Fruit fly (Drosophila melanogaster): Measurements from ENCODE around the gene Cpr67Fb.
A peak's percentile ranks its signal among the peaks of the same experiment; 100 is the strongest.

Cpr67Fb gene

DNA sequence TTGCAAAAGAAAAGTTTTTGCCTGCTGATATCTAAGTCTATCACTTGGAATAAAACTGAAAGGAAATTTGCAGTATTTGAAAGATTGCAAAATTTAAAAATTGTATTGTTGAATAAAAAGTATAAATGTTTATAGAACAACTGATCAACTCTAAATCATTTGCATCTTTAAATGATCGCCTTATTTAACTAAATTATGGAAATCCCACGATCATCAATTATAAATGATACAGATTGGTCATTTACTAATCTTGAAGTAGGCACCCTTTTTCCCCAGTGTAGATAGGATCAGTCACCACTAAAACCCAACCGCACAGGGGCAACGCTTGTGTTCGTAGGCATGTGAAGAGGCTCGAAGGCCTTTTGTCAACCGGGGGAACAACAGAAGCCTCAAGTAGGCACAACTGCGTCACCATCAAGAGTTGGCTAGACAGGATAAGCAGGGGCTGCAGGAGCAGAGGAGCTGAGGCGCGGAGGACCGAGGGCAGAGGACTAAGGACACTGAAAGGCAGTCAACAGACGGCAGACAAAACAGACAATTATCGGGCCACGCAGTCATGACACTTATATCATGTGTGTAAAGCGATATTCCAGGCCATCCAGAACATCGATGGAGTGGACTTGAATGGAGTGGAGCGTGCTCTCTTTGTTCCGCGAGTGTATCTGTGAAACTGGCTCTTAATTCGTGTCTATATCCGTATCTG, 46.0 kb upstream of the Cpr67Fb start (continued):
- peak; percentile 29 for TF ChIP-seq CG1621 (tag; optimal IDR thresholded peaks at IDR 0.05)
- peak; percentile 31 for TF ChIP-seq Sox14 (GFP tag; optimal IDR thresholded peaks at IDR 0.05)
- TF ChIP-seq salr (GFP tag; optimal IDR thresholded peaks at IDR 0.05), result peak in 1 of 2 experiments; percentile 6
- TF ChIP-seq cyc (GFP tag; optimal IDR thresholded peaks at IDR 0.05), result no peak
- no peak for TF ChIP-seq CG6276 (GFP tag; optimal IDR thresholded peaks at IDR 0.05)
- TF ChIP-seq net (GFP tag; optimal IDR thresholded peaks at IDR 0.05), result no peak
- TF ChIP-seq CG32006 (GFP tag; optimal IDR thresholded peaks at IDR 0.05), result peak; percentile 23
- TF ChIP-seq CG7368 (GFP tag; optimal IDR thresholded peaks at IDR 0.05), result peak; percentile 11
- no peak for TF ChIP-seq CG11294 (GFP tag; IDR thresholded peaks at IDR 0.05)
- peak; percentile 47 to 57 for TF ChIP-seq ss (GFP tag; optimal IDR thresholded peaks at IDR 0.05)
- no peak for TF ChIP-seq CG11762 (GFP tag; optimal IDR thresholded peaks at IDR 0.05; ENCODE audit: insufficient read depth)
- no peak for TF ChIP-seq CG9139 (GFP tag; optimal IDR thresholded peaks at IDR 0.05)
- no peak for TF ChIP-seq CG11902 (GFP tag; optimal IDR thresholded peaks at IDR 0.05)
- TF ChIP-seq CG6792 (GFP tag; optimal IDR thresholded peaks at IDR 0.05), result no peak
- TF ChIP-seq acj6 (GFP tag; optimal IDR thresholded peaks at IDR 0.05), result peak; percentile 20
- peak; percentile 37 for TF ChIP-seq CG8632 (GFP tag; optimal IDR thresholded peaks at IDR 0.05)
- peak; percentile 18 for TF ChIP-seq topi (GFP tag; optimal IDR thresholded peaks at IDR 0.05)
- peak; percentile 52 for TF ChIP-seq fd59A (GFP tag; optimal IDR thresholded peaks at IDR 0.05)
- no peak for TF ChIP-seq Sox15 (GFP tag; optimal IDR thresholded peaks at IDR 0.05)
- TF ChIP-seq vri (GFP tag; optimal IDR thresholded peaks at IDR 0.05), result no peak
- peak; percentile 37 for TF ChIP-seq CG34406 (GFP tag; optimal IDR thresholded peaks at IDR 0.05)

- TF ChIP-seq Eip78C (GFP tag) (peak; percentile 15), CG1621 (tag; optimal IDR thresholded peaks at IDR 0.05) (no peak), svp (GFP tag) (peak; percentile 46), CG6163 (GFP tag; IDR thresholded peaks at IDR 0.05) (0 out of 3 replicates have a peak, but pooled peaks have one; percentile 16), dsx (GFP tag; optimal IDR thresholded peaks at IDR 0.05; ENCODE audit: poor library complexity, severe bottlenecking) (peak; percentile 5)
Measured at dm6 chr3L:10848712-10849377, 45.1 kb upstream of the Cpr67Fb start.

dm6 chr3L:10849620-10850302, 44.2 kb upstream of the Cpr67Fb start:
- TF ChIP-seq pdm3 (GFP tag; optimal IDR thresholded peaks at IDR 0.05), result peak; percentile 14
- TF ChIP-seq dsx (GFP tag; optimal IDR thresholded peaks at IDR 0.05; ENCODE audit: poor library complexity, severe bottlenecking), result peak; percentile 0
- TF ChIP-seq Eip93F (GFP tag; optimal IDR thresholded peaks at IDR 0.05), result no peak
- TF ChIP-seq Eip78C (GFP tag), result peak; percentile 58
- TF ChIP-seq CG6163 (GFP tag; IDR thresholded peaks at IDR 0.05), result 0 out of 3 replicates have a peak, but pooled peaks have one; percentile 24
- no peak for TF ChIP-seq CG16779 (tag; optimal IDR thresholded peaks at IDR 0.05)
- no peak for TF ChIP-seq Eip75B (GFP tag; optimal IDR thresholded peaks at IDR 0.05)
- TF ChIP-seq vri (GFP tag; optimal IDR thresholded peaks at IDR 0.05), result no peak
- no peak for TF ChIP-seq Hr38 (GFP tag; optimal IDR thresholded peaks at IDR 0.05)
- no peak for TF ChIP-seq Ets96B (tag; optimal IDR thresholded peaks at IDR 0.05)
- TF ChIP-seq CG7368 (GFP tag; optimal IDR thresholded peaks at IDR 0.05), result no peak
- TF ChIP-seq CG32006 (GFP tag; optimal IDR thresholded peaks at IDR 0.05), result peak; percentile 6
- TF ChIP-seq CG1621 (tag; optimal IDR thresholded peaks at IDR 0.05), result no peak
- TF ChIP-seq CG3032 (tag; optimal IDR thresholded peaks at IDR 0.05), result no peak
- no peak for TF ChIP-seq Lpt (GFP tag; optimal IDR thresholded peaks at IDR 0.05)
- no peak for TF ChIP-seq CG8319 (GFP tag; optimal IDR thresholded peaks at IDR 0.05)
- TF ChIP-seq cyc (GFP tag; optimal IDR thresholded peaks at IDR 0.05), result no peak
- TF ChIP-seq CG9139 (GFP tag; optimal IDR thresholded peaks at IDR 0.05), result no peak
- no peak for TF ChIP-seq CG8632 (GFP tag; optimal IDR thresholded peaks at IDR 0.05)
- TF ChIP-seq CG10631 (GFP tag; optimal IDR thresholded peaks at IDR 0.05), result no peak
- no peak for TF ChIP-seq CG10669 (GFP tag; optimal IDR thresholded peaks at IDR 0.05)
- no peak for TF ChIP-seq CG31627 (GFP tag; optimal IDR thresholded peaks at IDR 0.05)
- TF ChIP-seq ss (GFP tag; optimal IDR thresholded peaks at IDR 0.05), result no peak
- TF ChIP-seq Blimp-1 (GFP tag; optimal IDR thresholded peaks at IDR 0.05), result peak; percentile 9
- no peak for TF ChIP-seq CG6792 (GFP tag; optimal IDR thresholded peaks at IDR 0.05)
- TF ChIP-seq fkh (GFP tag; optimal IDR thresholded peaks at IDR 0.05), result peak; percentile 56
- TF ChIP-seq Hr39 (GFP tag; optimal IDR thresholded peaks at IDR 0.05), result no peak
- TF ChIP-seq Ets21C (GFP tag; optimal IDR thresholded peaks at IDR 0.05), result no peak
- TF ChIP-seq svp (GFP tag), result peak; percentile 42
- no peak for TF ChIP-seq Sox102F (GFP tag; optimal IDR thresholded peaks at IDR 0.05)
- TF ChIP-seq Gug (GFP tag; IDR thresholded peaks at IDR 0.05), result no peak

All from whole organism, prepupa.